Fruit fly (Drosophila melanogaster): ENCODE results near the gene PolE1.
A peak's percentile ranks its signal among the peaks of the same experiment; 100 is the strongest.

PolE1 gene

DNA sequence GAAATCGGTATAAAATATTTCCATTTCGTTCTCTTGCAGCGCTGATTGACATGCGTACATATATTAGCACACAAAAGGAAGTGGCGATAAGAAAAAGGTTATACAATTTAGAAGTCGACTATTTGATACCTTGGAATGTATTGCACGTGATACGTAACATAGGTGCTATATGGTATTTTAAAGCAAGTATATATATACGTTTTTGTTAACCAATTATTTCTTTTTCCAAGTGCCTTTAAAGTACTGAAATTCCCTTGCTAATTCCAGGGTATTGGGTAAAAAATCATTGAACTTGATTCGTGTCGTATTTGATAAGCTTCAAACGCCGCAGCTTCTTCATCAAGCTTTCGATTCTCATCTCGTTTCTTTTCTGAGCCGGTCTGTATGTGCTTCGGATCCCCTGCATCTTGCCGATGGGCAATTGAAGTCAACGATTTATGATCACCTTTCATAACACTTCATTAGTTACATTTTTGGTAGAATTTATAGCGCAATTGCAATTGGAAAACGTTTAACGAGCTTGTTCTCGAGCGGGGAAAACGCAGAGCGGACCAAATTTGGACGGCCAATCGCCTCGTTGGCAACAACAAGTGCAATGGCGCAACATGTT, 15.7 kb downstream of the PolE1 start, which contains the start of gene CG4408 (continued):
- no peak for TF ChIP-seq Trl (optimal IDR thresholded peaks at IDR 0.05)
- TF ChIP-seq Trl (GFP tag; optimal IDR thresholded peaks at IDR 0.05) = peak; percentile 20
- TF ChIP-seq Rfx (GFP tag; IDR thresholded peaks at IDR 0.05) = peak; percentile 38; the same call in 1 of the 2 replicates
- no peak for TF ChIP-seq gcm (GFP tag; optimal IDR thresholded peaks at IDR 0.05)
- no peak for TF ChIP-seq Ets97D (GFP tag; optimal IDR thresholded peaks at IDR 0.05)
- no peak for TF ChIP-seq CG6175 (GFP tag; IDR thresholded peaks at IDR 0.05)
- no peak for TF ChIP-seq aop (GFP tag; IDR thresholded peaks at IDR 0.05)
- peak; percentile 60 for TF ChIP-seq Xrp1 (GFP tag; IDR thresholded peaks at IDR 0.05)
- no peak for TF ChIP-seq dimm (GFP tag; IDR thresholded peaks at IDR 0.05)
- no peak for TF ChIP-seq maf-S (GFP tag; optimal IDR thresholded peaks at IDR 0.05)
- no peak for TF ChIP-seq nerfin-1 (tag; optimal IDR thresholded peaks at IDR 0.05)
- no peak for TF ChIP-seq Dfd (GFP tag; optimal IDR thresholded peaks at IDR 0.05)
- TF ChIP-seq Antp (GFP tag; optimal IDR thresholded peaks at IDR 0.05) = no peak
- TF ChIP-seq btn (GFP tag; optimal IDR thresholded peaks at IDR 0.05) = no peak
- TF ChIP-seq pum (GFP tag; optimal IDR thresholded peaks at IDR 0.05) = no peak
- no peak for TF ChIP-seq CG8388 (GFP tag; optimal IDR thresholded peaks at IDR 0.05)
- no peak for TF ChIP-seq br (optimal IDR thresholded peaks at IDR 0.05)
- TF ChIP-seq Hsf (GFP tag; optimal IDR thresholded peaks at IDR 0.05) = peak; percentile 19
- TF ChIP-seq fu2 (GFP tag; optimal IDR thresholded peaks at IDR 0.05) = no peak
- TF ChIP-seq B-H1 (GFP tag; IDR thresholded peaks at IDR 0.05) = no peak
- TF ChIP-seq ro (GFP tag; IDR thresholded peaks at IDR 0.05) = no peak
- no peak for TF ChIP-seq CG9876 (GFP tag; optimal IDR thresholded peaks at IDR 0.05)
- no peak for TF ChIP-seq ttk (GFP tag; IDR thresholded peaks at IDR 0.05)
- no peak for TF ChIP-seq CG30431 (GFP tag; optimal IDR thresholded peaks at IDR 0.05)
- peak; percentile 32 for TF ChIP-seq CG13296 (GFP tag; optimal IDR thresholded peaks at IDR 0.05)
- TF ChIP-seq sc (optimal IDR thresholded peaks at IDR 0.05) = no peak
- TF ChIP-seq sc (GFP tag; optimal IDR thresholded peaks at IDR 0.05) = no peak
- TF ChIP-seq esg (GFP tag; conservative IDR thresholded peaks at IDR 0.05) = 0 out of 2 replicates have a peak, but pooled peaks have one; percentile 11
- no peak for TF ChIP-seq CG10431 (GFP tag; optimal IDR thresholded peaks at IDR 0.05)
- TF ChIP-seq Hr78 (GFP tag; optimal IDR thresholded peaks at IDR 0.05) = no peak
- TF ChIP-seq Drgx (GFP tag; IDR thresholded peaks at IDR 0.05) = peak; percentile 70
- TF ChIP-seq NFAT (GFP tag; IDR thresholded peaks at IDR 0.05) = no peak
- no peak for TF ChIP-seq hkb (optimal IDR thresholded peaks at IDR 0.05)
- TF ChIP-seq hkb (GFP tag; IDR thresholded peaks at IDR 0.05) = peak; percentile 55; the same call in 1 of the 2 replicates
- TF ChIP-seq hth (optimal IDR thresholded peaks at IDR 0.05) = no peak
- no peak for TF ChIP-seq mirr (GFP tag; optimal IDR thresholded peaks at IDR 0.05)
- peak; percentile 72 for TF ChIP-seq CG2120 (GFP tag; optimal IDR thresholded peaks at IDR 0.05)
- TF ChIP-seq CG9932 (GFP tag; IDR thresholded peaks at IDR 0.05) = no peak
- TF ChIP-seq eve (GFP tag; optimal IDR thresholded peaks at IDR 0.05) = no peak
- TF ChIP-seq Hmx (GFP tag; optimal IDR thresholded peaks at IDR 0.05) = no peak
- peak; percentile 38 for TF ChIP-seq CG7786 (GFP tag; optimal IDR thresholded peaks at IDR 0.05)
- TF ChIP-seq CG17385 (GFP tag; optimal IDR thresholded peaks at IDR 0.05) = no peak
- TF ChIP-seq ken (GFP tag; IDR thresholded peaks at IDR 0.05) = no peak
- no peak for TF ChIP-seq gsb-n (tag; optimal IDR thresholded peaks at IDR 0.05)
- TF ChIP-seq sna (GFP tag; IDR thresholded peaks at IDR 0.05; ENCODE audit: partially characterized antibody) = no peak
- TF ChIP-seq CG17568 (GFP tag; optimal IDR thresholded peaks at IDR 0.05) = no peak
- TF ChIP-seq so (GFP tag; IDR thresholded peaks at IDR 0.05) = no peak
- TF ChIP-seq slp2 (GFP tag; optimal IDR thresholded peaks at IDR 0.05) = no peak
- no peak for TF ChIP-seq wdn (GFP tag; IDR thresholded peaks at IDR 0.05)
- no peak for TF ChIP-seq Dbx (GFP tag; IDR thresholded peaks at IDR 0.05)
- no peak for TF ChIP-seq tap (tag; optimal IDR thresholded peaks at IDR 0.05)
- peak; percentile 48 for TF ChIP-seq fd96Cb (tag; optimal IDR thresholded peaks at IDR 0.05)
- TF ChIP-seq CG17359 (tag; optimal IDR thresholded peaks at IDR 0.05) = peak; percentile 51
- no peak for TF ChIP-seq CG6854 (GFP tag; optimal IDR thresholded peaks at IDR 0.05)
